Worm (Caenorhabditis elegans) whole organism, L2 larva: Measurements from ENCODE around the gene cyp-34A7.
A peak's percentile ranks its signal among the peaks of the same experiment; 100 is the strongest.

Source experiments
- C34F6.9 ChIP-seq: fragments of 150-350 bp; optimal IDR thresholded peaks from 2 replicates; lab custom pipeline; 2014; ENCODE audit warnings: missing biosample characterization, missing genetic modification characterization
- F13H6.1 ChIP-seq: sonication (generic microtip); optimal IDR thresholded peaks from 2 replicates; lab custom pipeline; 2016; ENCODE audit warnings: missing genetic modification characterization, missing compliant biosample characterization
- Y55F3AM.14 ChIP-seq: fragments of 200-800 bp; sonication (Bioruptor generic); optimal IDR thresholded peaks from 2 replicates; lab custom pipeline; 2018; ENCODE audit warnings: mild to moderate bottlenecking, missing genetic modification characterization, missing compliant biosample characterization
- ZK546.5 ChIP-seq: sonication (generic microtip); optimal IDR thresholded peaks from 2 replicates; lab custom pipeline; 2017; ENCODE audit warnings: missing biosample characterization, missing genetic modification characterization
- alr-1 ChIP-seq: fragments of 150-350 bp; optimal IDR thresholded peaks from 2 replicates; lab custom pipeline; 2014; ENCODE audit warnings: missing biosample characterization, missing genetic modification characterization
- aly-2 ChIP-seq: fragments of 150-350 bp; optimal IDR thresholded peaks from 2 replicates; lab custom pipeline; 2014; ENCODE audit warnings: missing biosample characterization, missing genetic modification characterization
- ama-1 ChIP-seq: fragments of 150-350 bp; optimal IDR thresholded peaks from 2 replicates; lab custom pipeline; 2018; ENCODE audit warnings: inconsistent platforms
- blmp-1 ChIP-seq: sonication (generic microtip); optimal IDR thresholded peaks from 2 replicates; lab custom pipeline; 2017; ENCODE audit warnings: missing genetic modification characterization, mild to moderate bottlenecking, missing compliant biosample characterization, antibody characterized with exemption, moderate library complexity; ENCODE audit not compliant: insufficient read depth
- ceh-16 ChIP-seq: fragments of 150-350 bp; optimal IDR thresholded peaks from 2 replicates; lab custom pipeline; 2014; ENCODE audit warnings: missing biosample characterization, missing genetic modification characterization
- ceh-82 ChIP-seq: fragments of 150-350 bp; optimal IDR thresholded peaks from 2 replicates; lab custom pipeline; 2014; ENCODE audit warnings: missing biosample characterization, missing genetic modification characterization
- dmd-4 ChIP-seq: sonication (generic microtip); optimal IDR thresholded peaks from 2 replicates; lab custom pipeline; 2017; ENCODE audit warnings: missing biosample characterization, missing genetic modification characterization
- egl-27 ChIP-seq: sonication (generic microtip); optimal IDR thresholded peaks from 3 replicates; lab custom pipeline; 2017; ENCODE audit warnings: missing biosample characterization, missing genetic modification reagents, missing genetic modification characterization
- elt-1 ChIP-seq: fragments of 150-350 bp; optimal IDR thresholded peaks from 2 replicates; lab custom pipeline; 2014; ENCODE audit warnings: missing biosample characterization, missing genetic modification characterization
- elt-3 ChIP-seq: sonication (generic microtip); optimal IDR thresholded peaks from 2 replicates; lab custom pipeline; 2017; ENCODE audit warnings: missing biosample characterization, missing genetic modification characterization
- fos-1 ChIP-seq: fragments of 150-350 bp; optimal IDR thresholded peaks from 2 replicates; lab custom pipeline; 2014; ENCODE audit warnings: missing biosample characterization, missing genetic modification characterization
- gmeb-1 ChIP-seq: fragments of 150-350 bp; optimal IDR thresholded peaks from 2 replicates; lab custom pipeline; 2014; ENCODE audit warnings: missing biosample characterization, missing genetic modification characterization
- lin-13 ChIP-seq: fragments of 150-350 bp; optimal IDR thresholded peaks from 2 replicates; lab custom pipeline; 2014; ENCODE audit warnings: missing biosample characterization, missing genetic modification reagents, missing genetic modification characterization
- lin-39 ChIP-seq: fragments of 150-350 bp; optimal IDR thresholded peaks from 2 replicates; lab custom pipeline; 2014; ENCODE audit warnings: missing biosample characterization, missing genetic modification reagents, missing genetic modification characterization
- mab-5 ChIP-seq: fragments of 150-350 bp; optimal IDR thresholded peaks from 2 replicates; lab custom pipeline; 2014; ENCODE audit warnings: missing biosample characterization, missing genetic modification characterization
- mbf-1 ChIP-seq: sonication (generic microtip); optimal IDR thresholded peaks from 2 replicates; lab custom pipeline; 2017; ENCODE audit warnings: missing biosample characterization, missing genetic modification characterization
- nhr-10 ChIP-seq: sonication (generic microtip); optimal IDR thresholded peaks from 2 replicates; lab custom pipeline; 2017; ENCODE audit warnings: missing biosample characterization, missing genetic modification characterization
- nhr-11 ChIP-seq: fragments of 150-350 bp; optimal IDR thresholded peaks from 2 replicates; lab custom pipeline; 2014; ENCODE audit warnings: missing biosample characterization, missing genetic modification characterization
- nhr-12 ChIP-seq: fragments of 150-350 bp; optimal IDR thresholded peaks from 2 replicates; lab custom pipeline; 2014; ENCODE audit warnings: missing biosample characterization, missing genetic modification characterization
- nhr-129 ChIP-seq: fragments of 150-350 bp; optimal IDR thresholded peaks from 2 replicates; lab custom pipeline; 2014; ENCODE audit warnings: missing biosample characterization, missing genetic modification characterization
- nhr-21 ChIP-seq: fragments of 150-350 bp; optimal IDR thresholded peaks from 2 replicates; lab custom pipeline; 2014; ENCODE audit warnings: missing biosample characterization, missing genetic modification characterization
- nhr-23 ChIP-seq: fragments of 150-350 bp; optimal IDR thresholded peaks from 2 replicates; lab custom pipeline; 2014; ENCODE audit warnings: missing biosample characterization, missing genetic modification reagents, missing genetic modification characterization
- nhr-25 ChIP-seq: fragments of 150-350 bp; sonication (generic microtip); optimal IDR thresholded peaks from 3 replicates; lab custom pipeline; 2014; ENCODE audit warnings: missing biosample characterization, missing genetic modification characterization
- nhr-6 ChIP-seq: fragments of 150-350 bp; optimal IDR thresholded peaks from 2 replicates; lab custom pipeline; 2014; ENCODE audit warnings: missing biosample characterization, missing genetic modification characterization
- nhr-77 ChIP-seq: fragments of 150-350 bp; optimal IDR thresholded peaks from 2 replicates; lab custom pipeline; 2014; ENCODE audit warnings: missing biosample characterization, missing genetic modification characterization
- peb-1 ChIP-seq: fragments of 150-350 bp; optimal IDR thresholded peaks from 2 replicates; lab custom pipeline; 2014; ENCODE audit warnings: missing biosample characterization, missing genetic modification characterization
- sem-4 ChIP-seq: fragments of 150-350 bp; optimal IDR thresholded peaks from 2 replicates; lab custom pipeline; 2014; ENCODE audit warnings: missing biosample characterization, missing genetic modification reagents, missing genetic modification characterization
- sma-3 ChIP-seq: sonication (generic microtip); optimal IDR thresholded peaks from 2 replicates; lab custom pipeline; 2016; ENCODE audit warnings: missing genetic modification reagents, missing genetic modification characterization, missing compliant biosample characterization
- sma-9 ChIP-seq, 2 experiments: fragments of 150-350 bp in 1 of 2; sonication (generic microtip) in 1 of 2; optimal IDR thresholded peaks; 2 replicates each; lab custom pipeline; 2014 to 2016; ENCODE audit warnings: missing genetic modification characterization in 2 of 2, mild to moderate bottlenecking in 1 of 2, missing biosample characterization in 1 of 2, missing compliant biosample characterization in 1 of 2, missing genetic modification reagents in 1 of 2, moderate library complexity in 1 of 2
- snpc-4 ChIP-seq: fragments of 150-350 bp; optimal IDR thresholded peaks from 2 replicates; lab custom pipeline; 2014; ENCODE audit warnings: missing biosample characterization, missing genetic modification characterization
- unc-55 ChIP-seq: fragments of 150-350 bp; sonication (generic microtip); optimal IDR thresholded peaks from 3 replicates; lab custom pipeline; 2014; ENCODE audit warnings: missing biosample characterization, missing genetic modification reagents, missing genetic modification characterization
- zag-1 ChIP-seq: fragments of 150-350 bp; optimal IDR thresholded peaks from 2 replicates; lab custom pipeline; 2014; ENCODE audit warnings: missing biosample characterization, missing genetic modification characterization
- ztf-1 ChIP-seq: fragments of 200-800 bp; sonication (Bioruptor generic); conservative IDR thresholded peaks from 2 replicates; pipeline ENCODE4 v1.3.6; 2022; ENCODE audit warnings: missing genetic modification characterization, missing compliant biosample characterization
- ztf-11 ChIP-seq: sonication (generic microtip); optimal IDR thresholded peaks from 2 replicates; lab custom pipeline; 2017; ENCODE audit warnings: missing biosample characterization, missing genetic modification characterization
- ztf-4 ChIP-seq: fragments of 150-350 bp; optimal IDR thresholded peaks from 2 replicates; lab custom pipeline; 2014; ENCODE audit warnings: missing biosample characterization, missing genetic modification characterization

The cyp-34A7 gene

DNA sequence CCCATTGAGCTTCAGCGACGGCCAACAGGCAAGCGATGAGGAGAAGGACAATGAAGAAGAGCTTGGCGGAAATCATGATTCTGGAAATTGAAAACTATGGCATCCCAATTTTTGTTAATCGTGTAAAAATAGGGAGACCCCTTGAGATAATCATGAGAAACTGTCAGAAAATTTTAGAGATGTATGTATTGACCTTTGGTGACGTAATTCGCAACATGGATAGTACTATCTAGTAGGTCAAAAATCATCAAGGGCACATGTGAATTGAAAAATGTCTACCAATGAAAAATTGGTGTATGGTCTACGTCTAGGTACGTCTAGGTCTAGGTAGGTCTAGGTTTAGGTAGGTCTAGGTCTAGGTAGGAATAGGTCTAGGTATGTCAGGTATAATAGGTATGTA is 15.4 kb upstream of the cyp-34A7 start, which contains the start of gene nlp-34:
TSS of gene nlp-34 (minus strand) at position 82 of the 400 bp plus-strand sequence.
- TF ChIP-seq dmd-4 (tag; lab: Kevin White, UChicago) (no peak), nhr-23 (no peak), alr-1 (tag; lab: Kevin White, UChicago) (no peak), ztf-4 (tag; lab: Kevin White, UChicago) (no peak), nhr-6 (tag; lab: Kevin White, UChicago) (no peak), mbf-1 (no peak), zag-1 (no peak), ztf-1 (GFP tag; lab: Robert Waterston, UW) (no peak), sma-3 (GFP tag; lab: Kevin White, UChicago) (no peak), ama-1 (no peak), sem-4 (no peak), ZK546.5 (no peak), nhr-21 (tag; lab: Kevin White, UChicago) (no peak), nhr-77 (tag; lab: Kevin White, UChicago) (no peak), fos-1 (tag; lab: Kevin White, UChicago) (no peak), ceh-82 (tag; lab: Kevin White, UChicago) (no peak), ztf-11 (tag; lab: Kevin White, UChicago) (no peak), aly-2 (tag; lab: Kevin White, UChicago) (no peak), unc-55 (no peak), sma-9 (GFP tag; optimal IDR thresholded peaks at IDR 0.05; lab: Kevin White, UChicago) (no peak), sma-9 (tag; optimal IDR thresholded peaks at IDR 0.05; lab: Kevin White, UChicago) (no peak)

- TF ChIP-seq lin-39 (tag; lab: Kevin White, UChicago) (no peak), ama-1 (no peak), ceh-16 (tag; lab: Kevin White, UChicago) (no peak), nhr-10 (tag; lab: Kevin White, UChicago) (no peak), nhr-11 (tag; lab: Kevin White, UChicago) (no peak)
These were observed 13.3 kb upstream of the cyp-34A7 start, which contains the start of gene str-83 for ce11 chrV:3976964-3977363. TSS of gene str-83 (plus strand) at chrV:3977264.

- no peak for TF ChIP-seq snpc-4
- TF ChIP-seq C34F6.9: no peak
- no peak for TF ChIP-seq elt-3 (tag; lab: Kevin White, UChicago)
- TF ChIP-seq elt-1: no peak
- no peak for TF ChIP-seq egl-27
- TF ChIP-seq, all 48 proteins: peak for 0
These were observed 10.7 kb upstream of the cyp-34A7 start, which contains the start of gene str-82 for ce11 chrV:3974361-3974760. TSS of gene str-82 (plus strand) at chrV:3974661.

ce11 chrV:3972846-3973245 is 9.2 kb upstream of the cyp-34A7 start, which contains the start of gene cyp-34A10:
TSS of gene cyp-34A10 (minus strand) at chrV:3972991.
- TF ChIP-seq lin-13 (GFP tag; lab: Kevin White, UChicago) (no peak), F13H6.1 (tag; lab: Kevin White, UChicago) (no peak), ztf-4 (tag; lab: Kevin White, UChicago) (no peak), sma-3 (GFP tag; lab: Kevin White, UChicago) (no peak), nhr-23 (no peak), mab-5 (no peak), zag-1 (no peak), nhr-77 (tag; lab: Kevin White, UChicago) (no peak)

DNA sequence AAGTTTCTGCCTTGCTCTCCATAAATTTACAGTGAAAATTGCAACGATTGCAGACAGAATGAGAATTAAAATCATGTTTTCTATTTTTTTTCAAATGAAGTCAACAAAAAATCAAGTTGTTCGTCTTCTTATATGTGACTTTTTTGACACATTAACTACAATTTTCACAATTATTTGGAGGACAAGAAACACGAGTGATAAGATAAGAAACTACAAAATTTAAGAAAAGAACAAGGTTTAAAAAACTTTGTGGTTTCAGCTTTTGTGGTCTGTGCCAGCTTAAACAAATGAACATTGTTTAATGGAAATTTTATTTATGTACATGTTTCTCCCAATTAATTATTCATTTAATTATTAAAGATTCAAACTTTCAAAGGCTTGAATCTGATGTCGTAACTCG is 6.8 kb upstream of the cyp-34A7 start, which contains the start of gene cyp-34A9:
TSS of gene cyp-34A9 (minus strand) at position 131 of the 400 bp plus-strand sequence.
- TF ChIP-seq ceh-16 (tag; lab: Kevin White, UChicago) (no peak), ZK546.5 (no peak), fos-1 (tag; lab: Kevin White, UChicago) (peak; percentile 36), sma-9 (GFP tag; optimal IDR thresholded peaks at IDR 0.05; lab: Kevin White, UChicago) (peak; percentile 58), sma-9 (tag; optimal IDR thresholded peaks at IDR 0.05; lab: Kevin White, UChicago) (no peak), zag-1 (no peak)
- TF ChIP-seq, all 48 proteins: peak for 2

- TF ChIP-seq peb-1 (tag; lab: Kevin White, UChicago) (no peak), ZK546.5 (no peak), unc-55 (no peak), gmeb-1 (tag; lab: Kevin White, UChicago) (no peak), nhr-129 (tag; lab: Kevin White, UChicago) (no peak), mab-5 (no peak), nhr-12 (tag; lab: Kevin White, UChicago) (no peak), egl-27 (no peak), sem-4 (no peak), nhr-25 (tag; lab: Kevin White, UChicago) (no peak), nhr-10 (tag; lab: Kevin White, UChicago) (no peak), F13H6.1 (tag; lab: Kevin White, UChicago) (no peak), nhr-6 (tag; lab: Kevin White, UChicago) (no peak), Y55F3AM.14 (GFP tag; lab: Kevin White, UChicago) (no peak), ceh-16 (tag; lab: Kevin White, UChicago) (no peak), blmp-1 (tag; lab: Kevin White, UChicago) (no peak), ztf-4 (tag; lab: Kevin White, UChicago) (no peak), fos-1 (tag; lab: Kevin White, UChicago) (no peak), ztf-11 (tag; lab: Kevin White, UChicago) (no peak), sma-3 (GFP tag; lab: Kevin White, UChicago) (no peak)
- TF ChIP-seq, all 48 proteins: peak for 0
These were observed 6.0 kb upstream of the cyp-34A7 start for ce11 chrV:3969664-3970063.
